Fruit fly (Drosophila melanogaster) whole organism, embryonic: ENCODE measurements around the gene galla-2.

Experiments used
- BtbVII ChIP-seq: fragments of 200-800 bp; sonication (Bioruptor generic); optimal IDR thresholded peaks from 3 replicates; lab custom pipeline; 2017; ENCODE audit warnings: missing biosample characterization, mild to moderate bottlenecking, missing genetic modification characterization
- CG10147 ChIP-seq: fragments of 200-800 bp; sonication (Bioruptor generic); optimal IDR thresholded peaks from 2 replicates; lab custom pipeline; 2019; ENCODE audit warnings: missing biosample characterization, mild to moderate bottlenecking, missing genetic modification characterization, moderate library complexity
- CG10366 ChIP-seq: fragments of 200-800 bp; sonication (Bioruptor generic); IDR thresholded peaks from 2 replicates; pipeline ENCODE4 v1.3.6; 2022; ENCODE audit warnings: missing biosample characterization, missing genetic modification characterization
- CG10543 ChIP-seq: fragments of 200-800 bp; sonication (Bioruptor generic); optimal IDR thresholded peaks from 3 replicates; lab custom pipeline; 2017; ENCODE audit warnings: missing biosample characterization, mild to moderate bottlenecking, missing genetic modification characterization, moderate library complexity
- CG11504 ChIP-seq: fragments of 200-800 bp; sonication (Bioruptor generic); optimal IDR thresholded peaks from 3 replicates; lab custom pipeline; 2019; ENCODE audit warnings: missing biosample characterization, mild to moderate bottlenecking, missing genetic modification characterization, moderate library complexity
- CG12104 ChIP-seq: fragments of 200-800 bp; sonication (Bioruptor generic); optimal IDR thresholded peaks from 3 replicates; lab custom pipeline; 2016; ENCODE audit warnings: missing biosample characterization, missing genetic modification characterization
- CG12219 ChIP-seq: fragments of 200-800 bp; sonication (Bioruptor generic); optimal IDR thresholded peaks from 3 replicates; lab custom pipeline; 2018; ENCODE audit warnings: missing biosample characterization, mild to moderate bottlenecking, missing genetic modification characterization
- CG12659 ChIP-seq: fragments of 200-800 bp; sonication (Bioruptor generic); optimal IDR thresholded peaks from 3 replicates; lab custom pipeline; 2017; ENCODE audit warnings: mild to moderate bottlenecking, missing biosample characterization, missing genetic modification reagents, missing genetic modification characterization
- CG12942 ChIP-seq: fragments of 200-800 bp; sonication (Bioruptor generic); optimal IDR thresholded peaks from 3 replicates; lab custom pipeline; 2016; ENCODE audit warnings: missing biosample characterization, missing genetic modification characterization
- CG13287 ChIP-seq: fragments of 200-800 bp; sonication (Bioruptor generic); IDR thresholded peaks from 2 replicates; pipeline ENCODE4 v1.3.6; 2022; ENCODE audit warnings: missing biosample characterization, missing genetic modification characterization; ENCODE audit not compliant: partially characterized antibody
- CG13775 ChIP-seq: fragments of 200-800 bp; sonication (Bioruptor generic); optimal IDR thresholded peaks from 3 replicates; lab custom pipeline; 2017; ENCODE audit warnings: missing biosample characterization, mild to moderate bottlenecking, missing genetic modification characterization
- CG15073 ChIP-seq: fragments of 200-800 bp; sonication (Bioruptor generic); optimal IDR thresholded peaks from 2 replicates; lab custom pipeline; 2016; ENCODE audit warnings: missing biosample characterization, missing genetic modification characterization
- CG15601 ChIP-seq: fragments of 200-800 bp; sonication (Bioruptor generic); optimal IDR thresholded peaks from 3 replicates; lab custom pipeline; 2019; ENCODE audit warnings: missing biosample characterization, mild to moderate bottlenecking, missing genetic modification characterization, moderate library complexity
- CG18262 ChIP-seq: fragments of 200-800 bp; optimal IDR thresholded peaks from 3 replicates; lab custom pipeline; 2019; ENCODE audit warnings: missing biosample characterization, mild to moderate bottlenecking, missing genetic modification characterization, moderate library complexity
- CG2129 ChIP-seq: fragments of 200-800 bp; sonication (Bioruptor generic); IDR thresholded peaks from 2 replicates; pipeline ENCODE4 v1.3.6; 2022; ENCODE audit warnings: missing biosample characterization, missing genetic modification characterization; ENCODE audit not compliant: partially characterized antibody
- CG2199 ChIP-seq: fragments of 200-800 bp; sonication (Bioruptor generic); IDR thresholded peaks from 3 replicates; pipeline ENCODE4 v1.3.6; 2022; ENCODE audit warnings: missing biosample characterization, missing genetic modification characterization
- CG2678 ChIP-seq: fragments of 200-800 bp; sonication (Bioruptor generic); optimal IDR thresholded peaks from 3 replicates; lab custom pipeline; 2019; ENCODE audit warnings: missing biosample characterization, mild to moderate bottlenecking, missing genetic modification characterization, moderate library complexity
- CG30403 ChIP-seq: fragments of 200-800 bp; sonication (Bioruptor generic); optimal IDR thresholded peaks from 3 replicates; lab custom pipeline; 2016; ENCODE audit warnings: missing biosample characterization, missing genetic modification characterization
- CG3281 ChIP-seq: fragments of 200-800 bp; sonication (Bioruptor generic); optimal IDR thresholded peaks from 3 replicates; lab custom pipeline; 2017; ENCODE audit warnings: missing biosample characterization, mild to moderate bottlenecking, missing genetic modification characterization
- CG7271 ChIP-seq: fragments of 200-800 bp; sonication (Bioruptor generic); optimal IDR thresholded peaks from 2 replicates; lab custom pipeline; 2018; ENCODE audit warnings: missing biosample characterization, mild to moderate bottlenecking, missing genetic modification characterization, moderate library complexity
- Dfd ChIP-seq, 2 experiments: fragments of >200 bp; optimal IDR thresholded peaks; 2 replicates each; lab custom pipeline; 2017; ENCODE audit warnings: missing biosample characterization in 2 of 2, missing genetic modification characterization in 2 of 2
- Dip3 ChIP-seq: fragments of 200-800 bp; sonication (Bioruptor generic); optimal IDR thresholded peaks from 3 replicates; lab custom pipeline; 2016; ENCODE audit warnings: missing biosample characterization, missing genetic modification characterization
- Hr51 ChIP-seq, 2 experiments: fragments of 200-800 bp; sonication (Bioruptor generic); optimal IDR thresholded peaks; 2 replicates in 1 of 2; 3 replicates in 1 of 2; lab custom pipeline; 2016 to 2018; ENCODE audit warnings: missing biosample characterization in 2 of 2, missing genetic modification characterization in 2 of 2, mild to moderate bottlenecking in 1 of 2, moderate library complexity in 1 of 2
- Meics ChIP-seq: fragments of 200-800 bp; sonication (Bioruptor generic); optimal IDR thresholded peaks from 2 replicates; lab custom pipeline; 2017; ENCODE audit warnings: missing biosample characterization, mild to moderate bottlenecking, missing genetic modification characterization
- NFAT ChIP-seq: fragments of 200-800 bp; sonication (Bioruptor generic); IDR thresholded peaks from 2 replicates; pipeline ENCODE4 v1.3.6; 2022; ENCODE audit warnings: missing biosample characterization, missing genetic modification characterization
- Oli ChIP-seq: fragments of 200-800 bp; sonication (Bioruptor generic); optimal IDR thresholded peaks from 2 replicates; lab custom pipeline; 2018; ENCODE audit warnings: missing biosample characterization, mild to moderate bottlenecking, missing genetic modification characterization, moderate library complexity
- Sox100B ChIP-seq: fragments of 200-800 bp; sonication (Bioruptor generic); optimal IDR thresholded peaks from 3 replicates; lab custom pipeline; 2018; ENCODE audit warnings: missing biosample characterization, mild to moderate bottlenecking, missing genetic modification characterization
- ab ChIP-seq: fragments of 200-800 bp; sonication (Bioruptor generic); optimal IDR thresholded peaks from 2 replicates; lab custom pipeline; 2016; ENCODE audit warnings: missing biosample characterization, missing genetic modification characterization
- abd-A ChIP-seq: fragments of 200-800 bp; sonication (Bioruptor generic); optimal IDR thresholded peaks from 3 replicates; lab custom pipeline; 2019; ENCODE audit warnings: missing biosample characterization, mild to moderate bottlenecking, missing genetic modification characterization, moderate library complexity
- ase ChIP-seq: fragments of 200-800 bp; sonication (Bioruptor generic); IDR thresholded peaks from 3 replicates; pipeline ENCODE4 v1.3.6; 2022; ENCODE audit warnings: missing biosample characterization, missing genetic modification characterization
- az2 ChIP-seq: fragments of 200-800 bp; sonication (Bioruptor generic); optimal IDR thresholded peaks from 3 replicates; lab custom pipeline; 2016; ENCODE audit warnings: missing biosample characterization, missing genetic modification characterization
- bigmax ChIP-seq: fragments of 200-800 bp; sonication (Bioruptor generic); optimal IDR thresholded peaks from 2 replicates; lab custom pipeline; 2018; ENCODE audit warnings: missing biosample characterization, mild to moderate bottlenecking, missing genetic modification characterization
- dysf ChIP-seq: fragments of 200-800 bp; sonication (Bioruptor generic); IDR thresholded peaks from 3 replicates; pipeline ENCODE4 v1.3.6; 2022; ENCODE audit warnings: missing biosample characterization, missing genetic modification characterization
- ewg ChIP-seq: fragments of 200-800 bp; sonication (Bioruptor generic); optimal IDR thresholded peaks from 3 replicates; lab custom pipeline; 2017; ENCODE audit warnings: mild to moderate bottlenecking, missing biosample characterization, missing genetic modification reagents, missing genetic modification characterization
- eyg ChIP-seq: fragments of 200-800 bp; sonication (Bioruptor generic); optimal IDR thresholded peaks from 3 replicates; lab custom pipeline; 2016; ENCODE audit warnings: missing biosample characterization, missing genetic modification characterization
- gce ChIP-seq: fragments of 200-800 bp; sonication (Bioruptor generic); IDR thresholded peaks from 3 replicates; pipeline ENCODE4 v1.3.6; 2022; ENCODE audit warnings: missing biosample characterization, missing genetic modification characterization
- lmd ChIP-seq: fragments of 200-800 bp; sonication (Bioruptor generic); IDR thresholded peaks from 2 replicates; pipeline ENCODE4 v1.3.6; 2022; ENCODE audit warnings: missing biosample characterization, missing genetic modification characterization
- nerfin-1 ChIP-seq: fragments of 200-800 bp; sonication (Bioruptor generic); optimal IDR thresholded peaks from 3 replicates; lab custom pipeline; 2019; ENCODE audit warnings: missing biosample characterization, mild to moderate bottlenecking, missing genetic modification characterization, moderate library complexity
- oc ChIP-seq: fragments of 200-800 bp; sonication (Bioruptor generic); optimal IDR thresholded peaks from 2 replicates; lab custom pipeline; 2018; ENCODE audit warnings: missing biosample characterization, mild to moderate bottlenecking, missing genetic modification characterization, moderate library complexity
- org-1 ChIP-seq: fragments of 200-800 bp; sonication (Bioruptor generic); optimal IDR thresholded peaks from 2 replicates; lab custom pipeline; 2017; ENCODE audit warnings: missing biosample characterization, missing genetic modification characterization
- pros ChIP-seq: fragments of 200-800 bp; sonication (Bioruptor generic); optimal IDR thresholded peaks from 3 replicates; lab custom pipeline; 2019; ENCODE audit warnings: missing biosample characterization, mild to moderate bottlenecking, missing genetic modification characterization, moderate library complexity
- ranshi ChIP-seq: fragments of 200-800 bp; sonication (Bioruptor generic); IDR thresholded peaks from 2 replicates; pipeline ENCODE4 v1.3.6; 2022; ENCODE audit warnings: missing biosample characterization, missing genetic modification characterization
- row ChIP-seq: fragments of 200-800 bp; sonication (Bioruptor generic); IDR thresholded peaks from 3 replicates; pipeline ENCODE4 v1.3.6; 2022; ENCODE audit warnings: missing biosample characterization, missing genetic modification characterization
- run ChIP-seq: fragments of 200-800 bp; sonication (Bioruptor generic); optimal IDR thresholded peaks from 3 replicates; lab custom pipeline; 2018; ENCODE audit warnings: missing biosample characterization, mild to moderate bottlenecking, missing genetic modification characterization
- sc ChIP-seq, 3 experiments: fragments of >200 bp in 2 of 3; fragments of 200-800 bp in 1 of 3; sonication (Bioruptor generic) in 1 of 3; optimal IDR thresholded peaks; 2 replicates in 2 of 3; 3 replicates in 1 of 3; lab custom pipeline; 2017; ENCODE audit warnings: mild to moderate bottlenecking in 1 of 3, missing biosample characterization in 1 of 3, missing genetic modification characterization in 1 of 3, missing genetic modification reagents in 1 of 3
- sd ChIP-seq: fragments of 200-800 bp; sonication (Bioruptor generic); optimal IDR thresholded peaks from 3 replicates; lab custom pipeline; 2018; ENCODE audit warnings: missing biosample characterization, mild to moderate bottlenecking, missing genetic modification characterization, moderate library complexity
- so ChIP-seq: fragments of 200-800 bp; sonication (Bioruptor generic); IDR thresholded peaks from 3 replicates; pipeline ENCODE4 v1.3.6; 2022; ENCODE audit warnings: missing biosample characterization, missing genetic modification characterization
- tll ChIP-seq, 2 experiments: fragments of 200-800 bp in 1 of 2; fragments of >200 bp in 1 of 2; sonication (Bioruptor generic) in 1 of 2; optimal IDR thresholded peaks; 2 replicates each; lab custom pipeline; 2017 to 2019; ENCODE audit warnings: missing biosample characterization in 2 of 2, missing genetic modification characterization in 2 of 2, mild to moderate bottlenecking in 1 of 2, moderate library complexity in 1 of 2
- vfl ChIP-seq: fragments of 200-800 bp; sonication (Bioruptor generic); optimal IDR thresholded peaks from 2 replicates; lab custom pipeline; 2016; ENCODE audit warnings: missing biosample characterization, missing genetic modification characterization
- zen ChIP-seq: fragments of 200-800 bp; sonication (Bioruptor generic); optimal IDR thresholded peaks from 3 replicates; lab custom pipeline; 2018; ENCODE audit warnings: missing biosample characterization, mild to moderate bottlenecking, missing genetic modification characterization, moderate library complexity
- zfh1 ChIP-seq: fragments of 200-800 bp; sonication (Bioruptor generic); IDR thresholded peaks from 3 replicates; pipeline ENCODE4 v1.3.6; 2022; ENCODE audit warnings: missing biosample characterization, missing genetic modification characterization

Gene galla-2

DNA sequence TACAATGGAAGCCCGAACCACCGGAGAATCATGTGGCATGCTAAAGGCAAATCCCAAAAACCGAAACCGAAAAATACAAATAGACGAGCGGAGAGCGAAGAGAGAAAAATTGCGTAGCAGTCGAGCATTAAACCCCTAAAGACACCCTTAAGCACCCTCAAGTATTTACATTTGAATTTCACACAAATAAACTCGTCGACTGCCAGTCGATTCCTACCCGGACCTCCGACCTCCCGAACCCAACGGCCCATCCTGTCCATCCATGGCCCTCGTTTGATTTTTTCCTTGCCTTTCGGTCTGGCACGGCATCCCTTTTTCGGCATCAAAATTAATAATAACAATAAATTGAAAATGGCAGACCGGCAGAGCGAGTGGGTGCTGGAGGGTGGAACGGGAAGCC, 39.9 kb upstream of the galla-2 start (continued):
- TF ChIP-seq sd (tag; lab: Kevin White, UChicago) = peak; percentile 11
- TF ChIP-seq sc (optimal IDR thresholded peaks at IDR 0.05; lab: Kevin White, UChicago) = no peak
- no peak for TF ChIP-seq sc (GFP tag; optimal IDR thresholded peaks at IDR 0.05; lab: Kevin White, UChicago)
- TF ChIP-seq ab (GFP tag; lab: Kevin White, UChicago) = no peak
- no peak for TF ChIP-seq so
- TF ChIP-seq BtbVII = no peak
- TF ChIP-seq CG15073 = no peak
- TF ChIP-seq tll (GFP tag; optimal IDR thresholded peaks at IDR 0.05; lab: Kevin White, UChicago) = peak in 1 of 2 experiments; percentile 66
- TF ChIP-seq pros = peak; percentile 97
- TF ChIP-seq dysf (GFP tag; lab: Robert Waterston, UW) = no peak
- no peak for TF ChIP-seq NFAT
- TF ChIP-seq ewg = no peak
- TF ChIP-seq bigmax = no peak
- no peak for TF ChIP-seq Dfd (GFP tag; optimal IDR thresholded peaks at IDR 0.05; lab: Kevin White, UChicago)
- no peak for TF ChIP-seq CG30403 (GFP tag; lab: Kevin White, UChicago)
- TF ChIP-seq CG13287 (GFP tag; lab: Robert Waterston, UW) = no peak
- peak; percentile 85 for TF ChIP-seq abd-A (tag; lab: Kevin White, UChicago)
- TF ChIP-seq ranshi (GFP tag; lab: Robert Waterston, UW) = no peak
- TF ChIP-seq vfl = no peak
- no peak for TF ChIP-seq row (GFP tag; lab: Robert Waterston, UW)
- TF ChIP-seq CG10147 (GFP tag; lab: Kevin White, UChicago) = no peak
- no peak for TF ChIP-seq eyg (GFP tag; lab: Kevin White, UChicago)
- no peak for TF ChIP-seq Dip3
- TF ChIP-seq CG13775 (GFP tag; lab: Kevin White, UChicago) = no peak
- TF ChIP-seq CG12104 (GFP tag; lab: Kevin White, UChicago) = no peak
- TF ChIP-seq CG2129 = no peak
- peak; percentile 7 for TF ChIP-seq oc (tag; lab: Kevin White, UChicago)
- TF ChIP-seq CG2199 (GFP tag; lab: Robert Waterston, UW) = peak; percentile 81; the same call in 1 of the 3 replicates
- TF ChIP-seq CG10543 (GFP tag; lab: Kevin White, UChicago) = no peak
- no peak for TF ChIP-seq lmd (GFP tag; lab: Robert Waterston, UW)
- no peak for TF ChIP-seq zfh1

DNA sequence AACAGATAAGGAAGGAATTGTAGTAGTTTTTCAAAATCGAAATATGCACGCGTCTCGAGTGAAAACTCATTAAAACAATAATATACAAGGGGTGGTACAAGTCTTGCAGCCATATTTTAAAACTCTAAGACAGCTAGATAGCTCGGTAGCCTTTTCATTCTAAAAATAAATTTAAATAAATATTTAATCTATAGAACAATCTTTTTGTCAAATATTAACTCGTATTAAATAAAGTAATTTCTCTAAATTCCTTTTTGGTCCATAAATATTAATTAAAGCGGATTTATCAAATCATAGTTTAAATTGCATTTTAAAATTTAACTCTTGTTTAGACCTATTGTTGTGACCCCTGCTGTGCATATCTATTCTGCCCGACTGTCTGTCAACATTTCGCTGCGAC, 39.4 kb upstream of the galla-2 start:
- TF ChIP-seq ase (no peak), Meics (GFP tag; lab: Kevin White, UChicago) (peak; percentile 43), CG12659 (GFP tag; lab: Kevin White, UChicago) (peak; percentile 52), Sox100B (peak; percentile 82), Hr51 (GFP tag; optimal IDR thresholded peaks at IDR 0.05; lab: Kevin White, UChicago) (peak in 1 of 2 experiments; percentile 55), org-1 (GFP tag; lab: Kevin White, UChicago) (peak; percentile 38), BtbVII (peak; percentile 31), run (tag; lab: Kevin White, UChicago) (peak; percentile 1), gce (GFP tag; lab: Robert Waterston, UW) (no peak), CG12942 (GFP tag; lab: Kevin White, UChicago) (peak; percentile 17), CG7271 (tag; lab: Kevin White, UChicago) (no peak), zen (tag; lab: Kevin White, UChicago) (peak; percentile 35), Oli (tag; lab: Kevin White, UChicago) (peak; percentile 58), CG3281 (peak; percentile 31), CG11504 (peak; percentile 81), CG10366 (GFP tag; lab: Robert Waterston, UW) (no peak), bigmax (no peak), CG12219 (GFP tag; lab: Kevin White, UChicago) (peak; percentile 41), CG18262 (tag; lab: Kevin White, UChicago) (peak; percentile 92), CG15601 (peak; percentile 79), CG2678 (tag; lab: Kevin White, UChicago) (peak; percentile 80), CG30403 (GFP tag; lab: Kevin White, UChicago) (peak; percentile 50), az2 (peak; percentile 53), nerfin-1 (tag; lab: Kevin White, UChicago) (peak; percentile 43)
